Worm (Caenorhabditis elegans) whole organism, young adult: ENCODE measurements around the gene cab-1.
A peak's percentile ranks its signal among the peaks of the same experiment; 100 is the strongest.

Experiments
- B0019.2 ChIP-seq: fragments of 200-800 bp; sonication (Bioruptor generic); conservative IDR thresholded peaks from 2 replicates; pipeline ENCODE4 v1.3.6; 2022; ENCODE audit warnings: missing genetic modification reagents, missing genetic modification characterization, missing compliant biosample characterization
- B0336.3 ChIP-seq: fragments of 200-800 bp; sonication (Bioruptor generic); IDR thresholded peaks from 2 replicates; pipeline ENCODE4 v1.3.6; 2022; ENCODE audit warnings: missing genetic modification characterization, missing compliant biosample characterization
- D2030.7 ChIP-seq: fragments of 200-800 bp; sonication (Bioruptor generic); IDR thresholded peaks from 2 replicates; pipeline ENCODE4 v1.3.6; 2022; ENCODE audit warnings: missing genetic modification reagents, missing genetic modification characterization, missing compliant biosample characterization
- F22D6.2 ChIP-seq: sonication (generic microtip); optimal IDR thresholded peaks from 2 replicates; lab custom pipeline; 2016; ENCODE audit warnings: mild to moderate bottlenecking, missing genetic modification characterization, missing compliant biosample characterization
- F37B4.10 ChIP-seq: fragments of 200-800 bp; sonication (Bioruptor generic); IDR thresholded peaks from 2 replicates; pipeline ENCODE4 v1.3.6; 2022; ENCODE audit warnings: missing genetic modification characterization, missing compliant biosample characterization
- Y53G8AR.9 ChIP-seq: fragments of 200-800 bp; sonication (Bioruptor generic); conservative IDR thresholded peaks from 2 replicates; pipeline ENCODE4 v1.3.6; 2022; ENCODE audit warnings: missing genetic modification reagents, missing genetic modification characterization, missing compliant biosample characterization
- Y79H2A.3 ChIP-seq: fragments of 200-800 bp; sonication (Bioruptor generic); conservative IDR thresholded peaks from 2 replicates; pipeline ENCODE4 v1.3.6; 2022; ENCODE audit warnings: missing genetic modification reagents, missing genetic modification characterization, missing compliant biosample characterization
- Y95B8A.8 ChIP-seq: fragments of 200-800 bp; sonication (Bioruptor generic); IDR thresholded peaks from 2 replicates; pipeline ENCODE4 v1.3.6; 2022; ENCODE audit warnings: missing genetic modification reagents, missing genetic modification characterization, missing compliant biosample characterization
- ama-1 ChIP-seq, 3 experiments: fragments of 150-350 bp in 1 of 3; sonication (generic microtip) in 2 of 3; optimal IDR thresholded peaks; 2 replicates each; lab custom pipeline; 2014 to 2018; ENCODE audit warnings: missing biosample characterization in 2 of 3, missing genetic modification characterization in 2 of 3, missing genetic modification reagents in 2 of 3
- aptf-2 ChIP-seq: fragments of 200-800 bp; sonication (Bioruptor generic); conservative IDR thresholded peaks from 2 replicates; pipeline ENCODE4 v1.3.6; 2022; ENCODE audit warnings: missing genetic modification reagents, missing genetic modification characterization, missing compliant biosample characterization
- attf-3 ChIP-seq: fragments of 200-800 bp; sonication (Bioruptor generic); conservative IDR thresholded peaks from 2 replicates; pipeline ENCODE4 v1.3.6; 2022; ENCODE audit warnings: missing genetic modification reagents, missing genetic modification characterization, missing compliant biosample characterization
- ceh-58 ChIP-seq: fragments of 200-800 bp; sonication (Bioruptor generic); IDR thresholded peaks from 2 replicates; pipeline ENCODE4 v1.3.6; 2022; ENCODE audit warnings: missing genetic modification characterization, missing compliant biosample characterization
- egl-18 ChIP-seq: fragments of 200-800 bp; sonication (Bioruptor generic); IDR thresholded peaks from 2 replicates; pipeline ENCODE4 v1.3.6; 2022; ENCODE audit warnings: missing genetic modification reagents, missing genetic modification characterization, missing compliant biosample characterization
- egl-44 ChIP-seq: fragments of 200-800 bp; sonication (Bioruptor generic); IDR thresholded peaks from 2 replicates; pipeline ENCODE4 v1.3.6; 2022; ENCODE audit warnings: missing genetic modification reagents, missing genetic modification characterization, missing compliant biosample characterization
- egrh-3 ChIP-seq: fragments of 200-800 bp; sonication (Bioruptor generic); IDR thresholded peaks from 2 replicates; pipeline ENCODE4 v1.3.6; 2022; ENCODE audit warnings: missing genetic modification reagents, missing genetic modification characterization, missing compliant biosample characterization
- hlh-12 ChIP-seq: sonication (generic microtip); optimal IDR thresholded peaks from 2 replicates; lab custom pipeline; 2016; ENCODE audit warnings: missing genetic modification characterization, missing compliant biosample characterization
- hsf-1 ChIP-seq: fragments of 200-800 bp; sonication (Bioruptor generic); IDR thresholded peaks from 2 replicates; pipeline ENCODE4 v1.3.6; 2022; ENCODE audit warnings: missing genetic modification reagents, missing genetic modification characterization, missing compliant biosample characterization
- let-526 ChIP-seq: fragments of 200-800 bp; sonication (Bioruptor generic); IDR thresholded peaks from 2 replicates; pipeline ENCODE4 v1.3.6; 2022; ENCODE audit warnings: missing genetic modification reagents, missing genetic modification characterization, missing compliant biosample characterization
- lin-40 ChIP-seq: sonication (generic microtip); optimal IDR thresholded peaks from 2 replicates; lab custom pipeline; 2016; ENCODE audit warnings: missing genetic modification characterization, mild to moderate bottlenecking, missing compliant biosample characterization, missing genotype, missing genetic modification reagents
- mes-4 ChIP-seq: sonication (generic microtip); optimal IDR thresholded peaks from 2 replicates; lab custom pipeline; 2016; ENCODE audit warnings: missing genotype, missing genetic modification characterization, missing compliant biosample characterization
- nhr-179 ChIP-seq: sonication (generic microtip); optimal IDR thresholded peaks from 2 replicates; lab custom pipeline; 2016; ENCODE audit warnings: mild to moderate bottlenecking, missing genetic modification characterization, missing compliant biosample characterization
- nhr-27 ChIP-seq: fragments of 200-800 bp; sonication (Bioruptor generic); optimal IDR thresholded peaks from 2 replicates; lab custom pipeline; 2018; ENCODE audit warnings: mild to moderate bottlenecking, missing genetic modification characterization, moderate library complexity, missing compliant biosample characterization
- nhr-80 ChIP-seq: sonication (generic microtip); optimal IDR thresholded peaks from 2 replicates; lab custom pipeline; 2016; ENCODE audit warnings: missing genetic modification characterization, missing compliant biosample characterization
- rec-8 ChIP-seq, 2 experiments: sonication (generic microtip); optimal IDR thresholded peaks; 2 replicates each; lab custom pipeline; 2016; ENCODE audit warnings: mild to moderate bottlenecking in 2 of 2, missing genetic modification characterization in 2 of 2, missing genetic modification reagents in 2 of 2, missing genotype in 2 of 2, missing biosample characterization in 1 of 2, missing compliant biosample characterization in 1 of 2, moderate library complexity in 1 of 2
- tbx-9 ChIP-seq: sonication (generic microtip); optimal IDR thresholded peaks from 2 replicates; lab custom pipeline; 2016; ENCODE audit warnings: borderline replicate concordance, missing genetic modification characterization, inconsistent platforms, missing compliant biosample characterization
- unc-62 ChIP-seq: fragments of 150-350 bp; optimal IDR thresholded peaks from 2 replicates; lab custom pipeline; 2014; ENCODE audit warnings: missing biosample characterization, missing genetic modification reagents, missing genetic modification characterization
- xnd-1 ChIP-seq: sonication (generic microtip); optimal IDR thresholded peaks from 2 replicates; lab custom pipeline; 2016; ENCODE audit warnings: missing genotype, missing genetic modification reagents, missing genetic modification characterization, missing compliant biosample characterization
- ztf-22 ChIP-seq: fragments of 200-800 bp; sonication (Bioruptor generic); optimal IDR thresholded peaks from 2 replicates; lab custom pipeline; 2018; ENCODE audit warnings: mild to moderate bottlenecking, missing genetic modification characterization, moderate library complexity, missing compliant biosample characterization
- ztf-26 ChIP-seq: sonication (generic microtip); optimal IDR thresholded peaks from 2 replicates; lab custom pipeline; 2017; ENCODE audit warnings: missing genetic modification characterization, missing compliant biosample characterization

Gene cab-1

DNA sequence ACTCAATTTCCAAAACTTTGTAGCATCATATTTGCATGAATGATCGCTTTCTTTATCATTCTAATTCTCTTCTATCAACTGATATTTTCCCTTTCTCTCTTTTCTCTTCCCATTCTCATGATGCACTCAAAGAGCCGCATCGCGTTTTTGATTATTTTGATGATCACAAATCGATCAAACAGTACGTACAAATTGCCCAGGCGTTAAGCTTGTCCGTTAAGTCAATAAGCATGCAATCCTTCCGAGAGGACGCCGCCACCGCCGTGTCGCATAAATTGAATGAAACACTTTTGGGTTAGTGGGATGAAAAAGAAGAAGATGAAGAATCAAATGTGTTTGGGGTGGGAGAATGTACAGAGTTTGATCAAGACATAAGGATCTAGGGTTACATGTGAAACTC lies 31.1 kb downstream of the cab-1 start:
- TF ChIP-seq F22D6.2 (tag; lab: Kevin White, UChicago) (no peak), F37B4.10 (GFP tag; lab: Robert Waterston, UW) (no peak), nhr-80 (tag; lab: Kevin White, UChicago) (peak; percentile 49), hlh-12 (tag; lab: Kevin White, UChicago) (no peak)

DNA sequence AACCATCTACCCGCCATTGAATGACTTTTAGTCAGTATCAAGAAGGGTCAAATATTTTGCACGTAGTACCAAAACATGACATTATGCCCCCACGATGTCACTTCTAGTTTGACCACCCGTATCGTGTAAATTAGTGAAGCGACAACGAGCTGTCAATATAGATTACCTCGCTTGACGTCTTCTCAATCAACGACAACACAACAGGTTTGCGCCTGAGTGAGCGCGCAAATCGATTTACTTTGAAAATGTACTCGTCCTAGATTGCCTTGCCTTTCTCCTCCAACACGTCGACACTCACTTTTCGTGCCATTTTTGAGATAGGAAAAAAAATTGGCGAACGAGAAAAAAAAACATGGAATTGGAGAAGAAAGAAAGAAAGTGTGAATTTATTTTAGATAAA lies 32.0 kb downstream of the cab-1 start:
- TF ChIP-seq let-526 (GFP tag; lab: Robert Waterston, UW): no peak
- TF ChIP-seq ztf-26 (tag; lab: Kevin White, UChicago): peak; percentile 31
- TF ChIP-seq lin-40 (tag; lab: Kevin White, UChicago): peak; percentile 62
- TF ChIP-seq xnd-1 (tag; lab: Kevin White, UChicago): no peak
- TF ChIP-seq B0336.3 (GFP tag; lab: Robert Waterston, UW): no peak
- TF ChIP-seq egl-18 (GFP tag; lab: Robert Waterston, UW): no peak
- TF ChIP-seq B0019.2: no peak
- no peak for TF ChIP-seq D2030.7 (GFP tag; lab: Robert Waterston, UW)
- no peak for TF ChIP-seq tbx-9 (tag; lab: Kevin White, UChicago)

DNA sequence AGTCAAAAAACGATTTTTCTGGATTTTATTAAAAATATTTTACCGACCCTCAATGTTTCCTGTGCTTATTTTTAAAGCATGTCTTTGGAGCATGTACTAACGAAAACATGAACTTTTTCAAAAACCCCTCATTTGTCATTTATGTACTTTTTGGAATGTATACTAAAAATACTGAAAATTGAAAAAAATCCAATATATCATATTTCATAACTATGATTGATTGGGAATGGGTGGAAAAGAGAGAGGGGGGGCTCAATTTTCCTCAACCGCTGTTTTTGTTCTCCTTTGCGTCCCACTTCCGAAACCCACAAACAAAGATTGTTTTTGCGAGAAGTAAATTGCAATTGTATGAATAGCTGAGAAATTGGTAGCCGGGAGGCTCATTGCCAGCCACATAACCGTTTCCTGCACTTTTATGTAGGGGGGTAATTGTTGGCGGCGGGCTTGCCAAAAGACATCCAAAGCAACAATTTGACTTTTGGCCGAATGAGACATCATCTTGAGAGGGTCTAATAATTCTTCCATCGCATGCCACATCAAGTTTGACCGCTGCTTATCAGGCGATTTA lies 32.8 kb downstream of the cab-1 start:
- TF ChIP-seq ceh-58 (GFP tag; lab: Robert Waterston, UW): no peak
- TF ChIP-seq attf-3: no peak
- no peak for TF ChIP-seq nhr-27 (tag; lab: Kevin White, UChicago)
- no peak for TF ChIP-seq rec-8 (tag; optimal IDR thresholded peaks at IDR 0.05; lab: Kevin White, UChicago)
- TF ChIP-seq aptf-2: no peak
- no peak for TF ChIP-seq nhr-179 (tag; lab: Kevin White, UChicago)
- no peak for TF ChIP-seq ama-1 (optimal IDR thresholded peaks at IDR 0.05; lab: Kevin White, UChicago)
- TF ChIP-seq ama-1 (GFP tag; optimal IDR thresholded peaks at IDR 0.05; lab: Kevin White, UChicago): no peak
- no peak for TF ChIP-seq B0336.3 (GFP tag; lab: Robert Waterston, UW)
- no peak for TF ChIP-seq egrh-3 (GFP tag; lab: Robert Waterston, UW)
- TF ChIP-seq hsf-1 (GFP tag; lab: Robert Waterston, UW): no peak
- no peak for TF ChIP-seq ztf-22 (GFP tag; lab: Kevin White, UChicago)
- TF ChIP-seq Y95B8A.8 (GFP tag; lab: Robert Waterston, UW): no peak
- no peak for TF ChIP-seq Y53G8AR.9
- TF ChIP-seq, all 124 proteins: peak for 0

DNA sequence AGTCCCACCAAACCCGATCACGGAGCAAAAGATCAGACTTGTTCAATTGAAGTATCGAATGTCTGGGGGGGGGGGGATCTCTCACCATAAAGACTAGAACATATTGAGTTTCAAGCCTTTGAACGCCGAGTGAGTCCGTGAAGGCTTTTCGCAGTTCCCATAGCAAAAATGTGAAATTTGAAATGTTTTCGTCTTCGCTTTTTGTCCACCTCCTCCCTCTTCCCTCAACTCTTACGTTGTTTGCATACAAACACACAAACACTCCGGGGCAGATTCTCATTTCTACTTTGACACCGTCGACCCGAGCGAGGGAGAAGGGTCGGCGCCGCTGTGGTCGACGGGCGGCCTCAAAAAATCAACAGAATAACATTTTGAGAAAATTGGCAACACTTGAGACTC lies 33.6 kb downstream of the cab-1 start:
- TF ChIP-seq Y79H2A.3 (no peak), xnd-1 (tag; lab: Kevin White, UChicago) (no peak)

DNA sequence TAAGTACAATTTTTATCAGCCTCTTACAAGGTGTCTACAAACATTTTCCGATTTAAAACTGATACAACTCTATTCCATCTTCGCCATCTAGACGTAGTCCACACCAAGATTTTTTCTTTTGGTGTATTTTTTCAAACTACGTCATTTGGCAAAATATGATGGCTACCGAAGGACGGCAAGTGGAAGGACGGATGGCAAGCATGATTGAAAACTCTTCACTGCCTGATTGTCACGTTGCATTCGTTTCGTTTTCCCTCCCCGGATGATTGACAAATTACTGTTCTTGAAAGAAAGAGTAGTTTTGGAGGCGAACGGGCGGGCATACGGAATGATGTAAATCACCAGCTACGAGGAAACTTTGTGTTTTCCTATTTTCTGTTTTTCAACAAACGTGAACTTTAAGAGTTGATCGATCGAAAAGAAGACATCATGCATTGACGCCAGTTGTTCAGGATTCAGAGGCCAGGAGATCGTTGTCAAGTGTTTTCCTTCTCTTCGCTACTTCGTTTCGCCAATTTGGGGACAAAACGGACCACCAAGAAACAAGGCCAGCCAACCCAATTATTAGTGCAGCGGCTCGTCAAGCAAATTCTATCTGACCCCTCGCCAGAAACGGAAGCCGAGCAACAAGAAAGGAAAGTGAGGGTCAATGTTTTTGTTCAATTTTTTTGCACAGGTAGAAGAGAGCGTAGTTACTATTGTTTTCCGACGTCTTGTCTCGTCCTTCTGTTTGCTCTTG lies 34.2 kb downstream of the cab-1 start:
- peak; percentile 28 for TF ChIP-seq nhr-80 (tag; lab: Kevin White, UChicago)
- TF ChIP-seq mes-4: no peak

DNA sequence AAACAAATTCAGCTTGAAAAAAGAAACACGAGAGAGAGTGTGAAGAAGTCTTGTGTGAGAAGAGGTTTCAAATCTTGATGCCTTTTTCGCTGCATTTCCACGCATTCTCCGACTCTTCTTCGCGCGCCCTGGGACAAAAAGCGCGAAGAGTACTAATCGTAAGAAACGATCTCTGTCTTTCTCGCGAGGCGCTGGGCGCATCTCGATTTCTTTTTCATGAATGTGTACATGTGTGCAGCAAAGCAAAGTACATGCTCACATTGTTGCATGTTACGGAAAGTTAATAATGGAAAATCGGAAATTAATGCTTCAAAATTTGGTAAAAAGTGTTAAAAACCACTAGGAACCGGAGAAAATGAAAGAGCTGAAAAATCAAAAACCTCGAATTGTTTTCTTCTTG lies 35.2 kb downstream of the cab-1 start:
- TF ChIP-seq egl-44 (GFP tag; lab: Robert Waterston, UW): no peak
- peak; percentile 6 for TF ChIP-seq lin-40 (tag; lab: Kevin White, UChicago)
- no peak for TF ChIP-seq unc-62
